Fruit fly (Drosophila melanogaster): ENCODE measurements around the gene p130CAS.

Gene p130CAS

dm6 chr3L:145998-146576, 6.6 kb upstream of the p130CAS start, which contains the start of gene CG6845 (continued):
- TF ChIP-seq Sox100B (GFP tag; optimal IDR thresholded peaks at IDR 0.05) (no peak), CG3065 (GFP tag; optimal IDR thresholded peaks at IDR 0.05) (no peak), gce (GFP tag; IDR thresholded peaks at IDR 0.05) (no peak), ato (GFP tag; IDR thresholded peaks at IDR 0.05; ENCODE audit: partially characterized antibody) (peak; percentile 86), sug (tag; optimal IDR thresholded peaks at IDR 0.05) (peak; percentile 43), CG4617 (GFP tag; optimal IDR thresholded peaks at IDR 0.05; ENCODE audit: borderline replicate concordance) (no peak), Abd-B (GFP tag; optimal IDR thresholded peaks at IDR 0.05) (no peak), grau (tag; optimal IDR thresholded peaks at IDR 0.05) (no peak), crol (GFP tag; IDR thresholded peaks at IDR 0.05) (no peak), Oaz (GFP tag; IDR thresholded peaks at IDR 0.05) (no peak), hbn (GFP tag; IDR thresholded peaks at IDR 0.05; ENCODE audit: partially characterized antibody) (peak; percentile 81), CG7745 (tag; optimal IDR thresholded peaks at IDR 0.05) (no peak), Taf1 (GFP tag; IDR thresholded peaks at IDR 0.05) (no peak), CG8478 (optimal IDR thresholded peaks at IDR 0.05) (no peak), cas (GFP tag; IDR thresholded peaks at IDR 0.05) (no peak), Rx (GFP tag; IDR thresholded peaks at IDR 0.05) (no peak), CG11456 (GFP tag; IDR thresholded peaks at IDR 0.05) (no peak), MTF-1 (GFP tag; optimal IDR thresholded peaks at IDR 0.05; ENCODE audit: borderline replicate concordance) (no peak), tin (GFP tag; optimal IDR thresholded peaks at IDR 0.05) (no peak), E2f2 (GFP tag; IDR thresholded peaks at IDR 0.05) (peak; percentile 99), ken (GFP tag; IDR thresholded peaks at IDR 0.05) (no peak), CG6272 (GFP tag; IDR thresholded peaks at IDR 0.05) (no peak), Ets97D (GFP tag; optimal IDR thresholded peaks at IDR 0.05) (peak; percentile 72), CG3281 (GFP tag; optimal IDR thresholded peaks at IDR 0.05) (no peak), Poxn (GFP tag; IDR thresholded peaks at IDR 0.05) (no peak), Dbx (GFP tag; IDR thresholded peaks at IDR 0.05) (no peak), dmrt99B (tag; optimal IDR thresholded peaks at IDR 0.05) (no peak), gsb-n (tag; optimal IDR thresholded peaks at IDR 0.05) (no peak), CG1832 (GFP tag; optimal IDR thresholded peaks at IDR 0.05) (no peak), Spps (tag; optimal IDR thresholded peaks at IDR 0.05) (no peak), Blimp-1 (GFP tag; optimal IDR thresholded peaks at IDR 0.05) (no peak), corto (GFP tag; optimal IDR thresholded peaks at IDR 0.05) (peak; percentile 7), Atf3 (GFP tag; optimal IDR thresholded peaks at IDR 0.05) (no peak), HmgD (GFP tag; optimal IDR thresholded peaks at IDR 0.05) (no peak), sens-2 (GFP tag; IDR thresholded peaks at IDR 0.05) (no peak), CG8944 (GFP tag; optimal IDR thresholded peaks at IDR 0.05) (no peak), twi (tag; optimal IDR thresholded peaks at IDR 0.05) (no peak), zfh2 (GFP tag; optimal IDR thresholded peaks at IDR 0.05) (no peak), grn (GFP tag; optimal IDR thresholded peaks at IDR 0.05) (no peak), caup (GFP tag; optimal IDR thresholded peaks at IDR 0.05; ENCODE audit: severe bottlenecking) (no peak), CG4820 (GFP tag; optimal IDR thresholded peaks at IDR 0.05) (no peak), CG6791 (GFP tag; IDR thresholded peaks at IDR 0.05; ENCODE audit: partially characterized antibody) (peak; percentile 80), CG16815 (GFP tag; optimal IDR thresholded peaks at IDR 0.05) (no peak), ham (GFP tag; IDR thresholded peaks at IDR 0.05) (no peak), seq (GFP tag; IDR thresholded peaks at IDR 0.05) (no peak), vvl (GFP tag; IDR thresholded peaks at IDR 0.05) (no peak), Dp (GFP tag; optimal IDR thresholded peaks at IDR 0.05) (peak; percentile 99), yki (optimal IDR thresholded peaks at IDR 0.05) (no peak), CG43689 (GFP tag; IDR thresholded peaks at IDR 0.05) (no peak), CG17385 (GFP tag; optimal IDR thresholded peaks at IDR 0.05) (no peak), CG3838 (GFP tag; optimal IDR thresholded peaks at IDR 0.05) (no peak), CG7556 (GFP tag; optimal IDR thresholded peaks at IDR 0.05) (no peak)

Data from whole organism, embryonic.